Fruit fly (Drosophila melanogaster): ENCODE measurements around the gene CG17929.

DNA sequence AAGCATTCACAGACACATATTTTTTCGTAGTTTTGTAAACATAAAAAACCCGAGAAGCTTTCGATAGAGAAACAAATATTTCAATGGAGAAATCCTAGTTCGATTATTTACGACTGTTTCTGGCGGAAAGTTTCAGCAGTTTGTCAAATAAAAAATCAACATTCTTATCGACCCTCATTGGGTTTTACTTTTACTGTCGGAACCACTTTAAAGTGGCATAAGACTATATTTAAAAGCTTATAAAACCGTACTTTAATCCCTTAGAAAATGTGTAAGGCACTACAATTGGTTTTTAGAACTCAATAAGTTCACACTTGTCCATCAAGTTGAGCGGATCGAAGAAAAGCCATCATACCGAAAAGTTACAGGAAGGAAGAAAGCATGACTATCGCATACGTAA is at the start of gene CG17929:
- TF ChIP-seq Myc (optimal IDR thresholded peaks at IDR 0.05) (no peak), psq (optimal IDR thresholded peaks at IDR 0.05) (no peak), Sin3A (optimal IDR thresholded peaks at IDR 0.05) (no peak), insv (optimal IDR thresholded peaks at IDR 0.05) (no peak), ttk (optimal IDR thresholded peaks at IDR 0.05) (no peak), h (optimal IDR thresholded peaks at IDR 0.05) (no peak)

Data from Kc167 (cell line).